Fruit fly (Drosophila melanogaster): ENCODE measurements around the gene CG15370.

Gene CG15370

dm6 chrX:9225137-9225536 is at the start of gene CG15370:
Gene CG15370 (plus strand): TSS chrX:9225437.
- TF ChIP-seq CG5204 (GFP tag; optimal IDR thresholded peaks at IDR 0.05): no peak
- TF ChIP-seq CG11617 (GFP tag; optimal IDR thresholded peaks at IDR 0.05): no peak
- no peak for TF ChIP-seq pad (GFP tag; optimal IDR thresholded peaks at IDR 0.05)
- no peak for TF ChIP-seq CG1620 (GFP tag; optimal IDR thresholded peaks at IDR 0.05)
- TF ChIP-seq Mnt (GFP tag; optimal IDR thresholded peaks at IDR 0.05): no peak
- no peak for TF ChIP-seq CG14711 (tag; optimal IDR thresholded peaks at IDR 0.05)
- no peak for TF ChIP-seq cic (GFP tag; optimal IDR thresholded peaks at IDR 0.05)
- TF ChIP-seq bab1 (GFP tag; optimal IDR thresholded peaks at IDR 0.05): no peak
- no peak for TF ChIP-seq Clk (GFP tag; optimal IDR thresholded peaks at IDR 0.05)
- TF ChIP-seq cnc (optimal IDR thresholded peaks at IDR 0.05): no peak
- no peak for TF ChIP-seq CG7101 (tag; optimal IDR thresholded peaks at IDR 0.05)
- TF ChIP-seq ovo (GFP tag; optimal IDR thresholded peaks at IDR 0.05): no peak

dm6 chrX:9187429-9187828 is 37.8 kb upstream of the CG15370 start:
- TF ChIP-seq CG7045 (GFP tag; optimal IDR thresholded peaks at IDR 0.05) (no peak), CG7101 (tag; optimal IDR thresholded peaks at IDR 0.05) (no peak), toe (GFP tag; optimal IDR thresholded peaks at IDR 0.05) (no peak), tj (GFP tag; optimal IDR thresholded peaks at IDR 0.05) (no peak), cnc (optimal IDR thresholded peaks at IDR 0.05) (no peak), CG1620 (GFP tag; optimal IDR thresholded peaks at IDR 0.05) (no peak), CG33017 (tag; optimal IDR thresholded peaks at IDR 0.05) (no peak), bab1 (GFP tag; optimal IDR thresholded peaks at IDR 0.05) (no peak), CG5204 (GFP tag; optimal IDR thresholded peaks at IDR 0.05) (no peak)

- no peak for TF ChIP-seq CG33017 (tag; optimal IDR thresholded peaks at IDR 0.05)
- TF ChIP-seq CG12768 (GFP tag; optimal IDR thresholded peaks at IDR 0.05): no peak
- no peak for TF ChIP-seq CG1620 (GFP tag; optimal IDR thresholded peaks at IDR 0.05)
- TF ChIP-seq CG7101 (tag; optimal IDR thresholded peaks at IDR 0.05): no peak
- no peak for TF ChIP-seq CG14711 (tag; optimal IDR thresholded peaks at IDR 0.05)
- no peak for TF ChIP-seq cic (GFP tag; optimal IDR thresholded peaks at IDR 0.05)
- TF ChIP-seq CG7045 (GFP tag; optimal IDR thresholded peaks at IDR 0.05): no peak
- no peak for TF ChIP-seq CG11617 (GFP tag; optimal IDR thresholded peaks at IDR 0.05)
- TF ChIP-seq tj (GFP tag; optimal IDR thresholded peaks at IDR 0.05): no peak
- no peak for TF ChIP-seq cnc (optimal IDR thresholded peaks at IDR 0.05)
- no peak for TF ChIP-seq pad (GFP tag; optimal IDR thresholded peaks at IDR 0.05)
- TF ChIP-seq Crg-1 (GFP tag; optimal IDR thresholded peaks at IDR 0.05): no peak
- no peak for TF ChIP-seq bab1 (GFP tag; optimal IDR thresholded peaks at IDR 0.05)
- no peak for TF ChIP-seq Mnt (GFP tag; optimal IDR thresholded peaks at IDR 0.05)
- TF ChIP-seq Hr96 (GFP tag; optimal IDR thresholded peaks at IDR 0.05): no peak
- no peak for TF ChIP-seq ovo (GFP tag; optimal IDR thresholded peaks at IDR 0.05)
- no peak for TF ChIP-seq toe (GFP tag; optimal IDR thresholded peaks at IDR 0.05)
Measured at dm6 chrX:9190555-9191184, 34.6 kb upstream of the CG15370 start, which contains the start of gene CG12115. Gene CG12115 (minus strand): TSS chrX:9190605.

- TF ChIP-seq Crg-1 (GFP tag; optimal IDR thresholded peaks at IDR 0.05) (no peak), CG12768 (GFP tag; optimal IDR thresholded peaks at IDR 0.05) (no peak), CG7101 (tag; optimal IDR thresholded peaks at IDR 0.05) (no peak), tj (GFP tag; optimal IDR thresholded peaks at IDR 0.05) (no peak), CG1620 (GFP tag; optimal IDR thresholded peaks at IDR 0.05) (no peak), CG11617 (GFP tag; optimal IDR thresholded peaks at IDR 0.05) (no peak), toe (GFP tag; optimal IDR thresholded peaks at IDR 0.05) (no peak)
Measured at dm6 chrX:9191357-9191756, 33.9 kb upstream of the CG15370 start, which contains the start of gene CG12057. Gene CG12057 (plus strand): TSS chrX:9191657.

dm6 chrX:9192429-9192828 is 32.8 kb upstream of the CG15370 start, which contains the start of gene CG12056:
Gene CG12056 (plus strand): TSS chrX:9192669.
- TF ChIP-seq cic (GFP tag; optimal IDR thresholded peaks at IDR 0.05): no peak
- TF ChIP-seq bab1 (GFP tag; optimal IDR thresholded peaks at IDR 0.05): peak; percentile 35

dm6 chrX:9193604-9194003 is 31.6 kb upstream of the CG15370 start, which contains the start of gene CG12106:
Gene CG12106 (plus strand): TSS chrX:9193898.
- peak; percentile 24 for TF ChIP-seq toe (GFP tag; optimal IDR thresholded peaks at IDR 0.05)
- TF ChIP-seq bab1 (GFP tag; optimal IDR thresholded peaks at IDR 0.05): peak; percentile 60
- no peak for TF ChIP-seq Clk (GFP tag; optimal IDR thresholded peaks at IDR 0.05)
- peak; percentile 31 for TF ChIP-seq pad (GFP tag; optimal IDR thresholded peaks at IDR 0.05)
- no peak for TF ChIP-seq CG7045 (GFP tag; optimal IDR thresholded peaks at IDR 0.05)
- peak; percentile 57 for TF ChIP-seq ovo (GFP tag; optimal IDR thresholded peaks at IDR 0.05)
- TF ChIP-seq Hr96 (GFP tag; optimal IDR thresholded peaks at IDR 0.05): no peak
- peak; percentile 38 for TF ChIP-seq CG33017 (tag; optimal IDR thresholded peaks at IDR 0.05)
- TF ChIP-seq cic (GFP tag; optimal IDR thresholded peaks at IDR 0.05): no peak
- no peak for TF ChIP-seq cnc (optimal IDR thresholded peaks at IDR 0.05)
- TF ChIP-seq CG12768 (GFP tag; optimal IDR thresholded peaks at IDR 0.05): peak; percentile 25
- TF ChIP-seq CG7101 (tag; optimal IDR thresholded peaks at IDR 0.05): peak; percentile 73
- peak; percentile 28 for TF ChIP-seq Crg-1 (GFP tag; optimal IDR thresholded peaks at IDR 0.05)
- peak; percentile 29 for TF ChIP-seq Mnt (GFP tag; optimal IDR thresholded peaks at IDR 0.05)
- peak; percentile 39 for TF ChIP-seq CG5204 (GFP tag; optimal IDR thresholded peaks at IDR 0.05)
- TF ChIP-seq kay (GFP tag; ENCODE audit: borderline replicate concordance): no peak
- no peak for TF ChIP-seq tj (GFP tag; optimal IDR thresholded peaks at IDR 0.05)
- TF ChIP-seq CG11617 (GFP tag; optimal IDR thresholded peaks at IDR 0.05): peak; percentile 25
- TF ChIP-seq CG1620 (GFP tag; optimal IDR thresholded peaks at IDR 0.05): peak; percentile 56
- peak; percentile 71 for TF ChIP-seq CG14711 (tag; optimal IDR thresholded peaks at IDR 0.05)

All from whole organism, adult.